Fruit fly (Drosophila melanogaster) whole organism, embryonic: ENCODE results near the gene CG43229.

ENCODE experiments used
- Adf1 ChIP-seq: fragments of 200-800 bp; sonication (Bioruptor generic); IDR thresholded peaks from 2 replicates; pipeline ENCODE4 v1.3.6; 2022; ENCODE audit warnings: missing biosample characterization, missing genetic modification characterization
- BtbVII ChIP-seq: fragments of 200-800 bp; sonication (Bioruptor generic); optimal IDR thresholded peaks from 3 replicates; lab custom pipeline; 2017; ENCODE audit warnings: missing biosample characterization, mild to moderate bottlenecking, missing genetic modification characterization
- CG1024 ChIP-seq: fragments of 200-800 bp; sonication (Bioruptor generic); IDR thresholded peaks from 2 replicates; pipeline ENCODE4 v1.3.6; 2022; ENCODE audit warnings: missing biosample characterization, missing genetic modification characterization
- CG11504 ChIP-seq: fragments of 200-800 bp; sonication (Bioruptor generic); optimal IDR thresholded peaks from 3 replicates; lab custom pipeline; 2019; ENCODE audit warnings: missing biosample characterization, mild to moderate bottlenecking, missing genetic modification characterization, moderate library complexity
- CG1233 ChIP-seq: fragments of 200-800 bp; sonication (Bioruptor generic); optimal IDR thresholded peaks from 4 replicates; lab custom pipeline; 2018; ENCODE audit warnings: missing biosample characterization, mild to moderate bottlenecking, missing genetic modification characterization
- CG13296 ChIP-seq: fragments of 200-800 bp; sonication (Bioruptor generic); optimal IDR thresholded peaks from 3 replicates; lab custom pipeline; 2018; ENCODE audit warnings: missing biosample characterization, mild to moderate bottlenecking, missing genetic modification characterization
- CG17359 ChIP-seq: fragments of 200-800 bp; sonication (Bioruptor generic); optimal IDR thresholded peaks from 3 replicates; lab custom pipeline; 2018; ENCODE audit warnings: missing biosample characterization, mild to moderate bottlenecking, missing genetic modification characterization, moderate library complexity
- CG18599 ChIP-seq: fragments of 200-800 bp; sonication (Bioruptor generic); optimal IDR thresholded peaks from 3 replicates; lab custom pipeline; 2017; ENCODE audit warnings: missing biosample characterization, missing genetic modification characterization, mild to moderate bottlenecking, moderate library complexity, missing genetic modification reagents
- CG2120 ChIP-seq: fragments of 200-800 bp; sonication (Bioruptor generic); optimal IDR thresholded peaks from 3 replicates; lab custom pipeline; 2016; ENCODE audit warnings: missing biosample characterization, missing genetic modification characterization
- CG2129 ChIP-seq: fragments of 200-800 bp; sonication (Bioruptor generic); IDR thresholded peaks from 2 replicates; pipeline ENCODE4 v1.3.6; 2022; ENCODE audit warnings: missing biosample characterization, missing genetic modification characterization; ENCODE audit not compliant: partially characterized antibody
- CG31441 ChIP-seq: fragments of 200-800 bp; sonication (Bioruptor generic); IDR thresholded peaks from 2 replicates; pipeline ENCODE4 v1.3.6; 2022; ENCODE audit warnings: missing biosample characterization, missing genetic modification characterization
- CG34376 ChIP-seq: fragments of 200-800 bp; sonication (Bioruptor generic); optimal IDR thresholded peaks from 2 replicates; lab custom pipeline; 2018; ENCODE audit warnings: missing biosample characterization, mild to moderate bottlenecking, missing genetic modification characterization
- CG3847 ChIP-seq: fragments of 200-800 bp; sonication (Bioruptor generic); IDR thresholded peaks from 2 replicates; pipeline ENCODE4 v1.3.6; 2022; ENCODE audit warnings: missing biosample characterization, missing genetic modification characterization
- CG3995 ChIP-seq: fragments of 200-800 bp; sonication (Bioruptor generic); optimal IDR thresholded peaks from 3 replicates; lab custom pipeline; 2016; ENCODE audit warnings: missing biosample characterization, missing genetic modification characterization
- CG4854 ChIP-seq: fragments of 200-800 bp; sonication (Bioruptor generic); optimal IDR thresholded peaks from 2 replicates; lab custom pipeline; 2016; ENCODE audit warnings: missing biosample characterization, missing genetic modification characterization, inconsistent platforms
- CG5180 ChIP-seq: fragments of 200-800 bp; sonication (Bioruptor generic); optimal IDR thresholded peaks from 3 replicates; lab custom pipeline; 2017; ENCODE audit warnings: missing biosample characterization, missing genetic modification characterization, mild to moderate bottlenecking, moderate library complexity, missing genetic modification reagents
- CG6175 ChIP-seq: fragments of 200-800 bp; sonication (Bioruptor generic); IDR thresholded peaks from 3 replicates; pipeline ENCODE4 v1.3.6; 2022; ENCODE audit warnings: missing biosample characterization, missing genetic modification characterization
- CG9797 ChIP-seq: fragments of 200-800 bp; sonication (Bioruptor generic); optimal IDR thresholded peaks from 3 replicates; lab custom pipeline; 2018; ENCODE audit warnings: missing biosample characterization, mild to moderate bottlenecking, missing genetic modification characterization
- Dip2 ChIP-seq: fragments of 200-800 bp; sonication (Bioruptor generic); IDR thresholded peaks from 2 replicates; pipeline ENCODE4 v1.3.6; 2022; ENCODE audit warnings: missing biosample characterization, missing genetic modification characterization
- Doc3 ChIP-seq: fragments of 200-800 bp; sonication (Bioruptor generic); IDR thresholded peaks from 3 replicates; pipeline ENCODE4 v1.3.6; 2022; ENCODE audit warnings: missing biosample characterization, missing genetic modification characterization; ENCODE audit not compliant: partially characterized antibody
- Elba2 ChIP-seq: fragments of 200-800 bp; sonication (Bioruptor generic); optimal IDR thresholded peaks from 3 replicates; lab custom pipeline; 2016; ENCODE audit warnings: missing biosample characterization, missing genetic modification characterization
- GATAe ChIP-seq: fragments of 200-800 bp; sonication (Bioruptor generic); conservative IDR thresholded peaks from 2 replicates; pipeline ENCODE4 v1.3.6; 2022; ENCODE audit warnings: missing biosample characterization, missing genetic modification characterization
- Hmr ChIP-seq: fragments of 200-800 bp; sonication (Bioruptor generic); optimal IDR thresholded peaks from 3 replicates; lab custom pipeline; 2017; ENCODE audit warnings: mild to moderate bottlenecking, missing biosample characterization, missing genetic modification reagents, missing genetic modification characterization
- Hr39 ChIP-seq: fragments of >200 bp; optimal IDR thresholded peaks from 2 replicates; lab custom pipeline; 2017
- MBD-R2 ChIP-seq: fragments of 200-800 bp; sonication (Bioruptor generic); IDR thresholded peaks from 2 replicates; pipeline ENCODE4 v1.3.6; 2022; ENCODE audit warnings: missing biosample characterization, missing genetic modification characterization
- Neu2 ChIP-seq: fragments of 200-800 bp; sonication (Bioruptor generic); optimal IDR thresholded peaks from 3 replicates; lab custom pipeline; 2016; ENCODE audit warnings: missing biosample characterization, missing genetic modification characterization, borderline replicate concordance
- Nf-YB ChIP-seq: fragments of 200-800 bp; sonication (Bioruptor generic); optimal IDR thresholded peaks from 3 replicates; lab custom pipeline; 2019; ENCODE audit warnings: missing biosample characterization, mild to moderate bottlenecking, missing genetic modification characterization, moderate library complexity
- PHDP ChIP-seq: fragments of 200-800 bp; sonication (Bioruptor generic); optimal IDR thresholded peaks from 3 replicates; lab custom pipeline; 2018; ENCODE audit warnings: missing biosample characterization, mild to moderate bottlenecking, missing genetic modification characterization, moderate library complexity
- Sox102F ChIP-seq: fragments of 200-800 bp; sonication (Bioruptor generic); optimal IDR thresholded peaks from 2 replicates; lab custom pipeline; 2018; ENCODE audit warnings: missing biosample characterization, mild to moderate bottlenecking, missing genetic modification characterization, moderate library complexity
- Ssrp ChIP-seq: fragments of 200-800 bp; sonication (Bioruptor generic); optimal IDR thresholded peaks from 2 replicates; lab custom pipeline; 2018; ENCODE audit warnings: missing biosample characterization, mild to moderate bottlenecking, missing genetic modification characterization, moderate library complexity
- al ChIP-seq: fragments of 200-800 bp; sonication (Bioruptor generic); IDR thresholded peaks from 2 replicates; pipeline ENCODE4 v1.3.6; 2022; ENCODE audit warnings: missing biosample characterization, missing genetic modification characterization
- ara ChIP-seq: fragments of 200-800 bp; sonication (Bioruptor generic); IDR thresholded peaks from 2 replicates; pipeline ENCODE4 v1.3.6; 2022; ENCODE audit warnings: missing biosample characterization, missing genetic modification characterization
- crol ChIP-seq: fragments of 200-800 bp; sonication (Bioruptor generic); IDR thresholded peaks from 2 replicates; pipeline ENCODE4 v1.3.6; 2022; ENCODE audit warnings: missing biosample characterization, missing genetic modification characterization
- exex ChIP-seq: fragments of 200-800 bp; sonication (Bioruptor generic); optimal IDR thresholded peaks from 4 replicates; lab custom pipeline; 2018; ENCODE audit warnings: missing biosample characterization, mild to moderate bottlenecking, missing genetic modification characterization, moderate library complexity
- fd102C ChIP-seq: fragments of 200-800 bp; sonication (Bioruptor generic); optimal IDR thresholded peaks from 2 replicates; lab custom pipeline; 2018; ENCODE audit warnings: missing biosample characterization, mild to moderate bottlenecking, missing genetic modification characterization, moderate library complexity
- gfzf ChIP-seq: fragments of 200-800 bp; sonication (Bioruptor generic); optimal IDR thresholded peaks from 2 replicates; lab custom pipeline; 2016; ENCODE audit warnings: missing biosample characterization, mild to moderate bottlenecking, missing genetic modification characterization, moderate library complexity
- hkb ChIP-seq, 2 experiments: fragments of 200-800 bp in 1 of 2; fragments of >200 bp in 1 of 2; sonication (Bioruptor generic) in 1 of 2; IDR thresholded peaks in 1 of 2; optimal IDR thresholded peaks in 1 of 2; 2 replicates each; pipeline versions ENCODE4 v1.3.6 to Lab custom; 2017 to 2022; ENCODE audit warnings: missing biosample characterization in 1 of 2, missing genetic modification characterization in 1 of 2
- ind ChIP-seq: fragments of 200-800 bp; sonication (Bioruptor generic); optimal IDR thresholded peaks from 3 replicates; lab custom pipeline; 2016; ENCODE audit warnings: missing biosample characterization, missing genetic modification characterization
- mirr ChIP-seq: fragments of 200-800 bp; sonication (Bioruptor generic); optimal IDR thresholded peaks from 3 replicates; lab custom pipeline; 2018; ENCODE audit warnings: missing biosample characterization, mild to moderate bottlenecking, missing genetic modification characterization
- nom ChIP-seq: fragments of 200-800 bp; sonication (Bioruptor generic); optimal IDR thresholded peaks from 2 replicates; lab custom pipeline; 2017; ENCODE audit warnings: missing biosample characterization, missing genetic modification characterization, mild to moderate bottlenecking, moderate library complexity, missing genetic modification reagents
- pfk ChIP-seq: fragments of 200-800 bp; sonication (Bioruptor generic); optimal IDR thresholded peaks from 2 replicates; lab custom pipeline; 2018; ENCODE audit warnings: missing biosample characterization, mild to moderate bottlenecking, missing genetic modification characterization, moderate library complexity
- ranshi ChIP-seq: fragments of 200-800 bp; sonication (Bioruptor generic); IDR thresholded peaks from 2 replicates; pipeline ENCODE4 v1.3.6; 2022; ENCODE audit warnings: missing biosample characterization, missing genetic modification characterization
- sc ChIP-seq, 3 experiments: fragments of >200 bp in 2 of 3; fragments of 200-800 bp in 1 of 3; sonication (Bioruptor generic) in 1 of 3; optimal IDR thresholded peaks; 2 replicates in 2 of 3; 3 replicates in 1 of 3; lab custom pipeline; 2017; ENCODE audit warnings: mild to moderate bottlenecking in 1 of 3, missing biosample characterization in 1 of 3, missing genetic modification characterization in 1 of 3, missing genetic modification reagents in 1 of 3
- scrt ChIP-seq: fragments of 200-800 bp; sonication (Bioruptor generic); optimal IDR thresholded peaks from 2 replicates; lab custom pipeline; 2018; ENCODE audit warnings: missing biosample characterization, mild to moderate bottlenecking, missing genetic modification characterization, moderate library complexity
- tin ChIP-seq: fragments of 200-800 bp; sonication (Bioruptor generic); optimal IDR thresholded peaks from 3 replicates; lab custom pipeline; 2016; ENCODE audit warnings: missing biosample characterization, missing genetic modification characterization
- wdn ChIP-seq: fragments of 200-800 bp; sonication (Bioruptor generic); IDR thresholded peaks from 2 replicates; pipeline ENCODE4 v1.3.6; 2022; ENCODE audit warnings: missing biosample characterization, missing genetic modification characterization

CG43229 gene

dm6 chrX:18094130-18094529, 44.2 kb upstream of the CG43229 start:
- peak; percentile 13 for TF ChIP-seq nom
- TF ChIP-seq exex (tag; lab: Kevin White, UChicago), result peak; percentile 65
- no peak for TF ChIP-seq CG6175
- TF ChIP-seq CG34376 (GFP tag; lab: Kevin White, UChicago), result peak; percentile 36
- peak; percentile 72 for TF ChIP-seq mirr (GFP tag; lab: Kevin White, UChicago)
- TF ChIP-seq GATAe (GFP tag; lab: Robert Waterston, UW), result peak; percentile 22; the same call in 1 of the 2 replicates
- no peak for TF ChIP-seq CG4854 (GFP tag; lab: Kevin White, UChicago)
- TF ChIP-seq CG3995 (GFP tag; lab: Kevin White, UChicago), result peak; percentile 80
- no peak for TF ChIP-seq BtbVII (GFP tag; lab: Kevin White, UChicago)

DNA sequence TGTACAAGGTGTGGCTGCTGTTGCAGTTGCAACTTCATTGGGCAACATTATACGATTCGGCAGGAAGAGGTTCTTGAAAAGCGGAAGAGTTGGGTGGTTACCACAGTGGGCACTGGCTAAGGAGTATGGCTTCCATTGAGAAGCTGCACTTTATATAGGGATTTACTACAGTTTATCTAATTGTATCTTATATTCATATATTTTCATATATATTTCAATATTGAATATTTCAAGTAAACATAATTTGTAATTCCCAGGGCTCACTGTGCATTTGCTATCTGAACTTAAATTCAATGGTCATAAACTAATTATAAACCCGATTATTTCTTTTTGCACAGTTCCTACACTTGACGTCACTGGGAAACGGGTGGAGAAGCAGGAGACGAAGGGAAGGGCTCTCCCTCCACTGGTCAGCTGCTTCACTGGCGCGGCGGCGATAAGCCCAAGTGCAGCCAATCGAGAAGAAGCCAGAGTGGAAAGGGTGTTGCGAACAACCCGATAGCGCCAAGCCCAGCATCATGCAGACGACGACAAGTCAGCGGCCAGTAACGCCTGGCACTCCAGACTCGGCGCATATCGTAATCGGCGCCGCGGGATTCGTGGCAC, 43.5 kb upstream of the CG43229 start:
- TF ChIP-seq ind, result peak; percentile 39
- peak; percentile 16 for TF ChIP-seq BtbVII (GFP tag; lab: Kevin White, UChicago)
- TF ChIP-seq CG11504 (tag; lab: Kevin White, UChicago), result peak; percentile 61
- no peak for TF ChIP-seq Neu2
- TF ChIP-seq scrt (GFP tag; lab: Kevin White, UChicago), result peak; percentile 2
- TF ChIP-seq al (GFP tag; lab: Robert Waterston, UW), result peak; percentile 47
- peak; percentile 72 for TF ChIP-seq CG18599 (GFP tag; lab: Kevin White, UChicago)
- TF ChIP-seq CG1233, result peak; percentile 17
- TF ChIP-seq tin (GFP tag; lab: Kevin White, UChicago), result no peak
- TF ChIP-seq gfzf (GFP tag; lab: Kevin White, UChicago), result no peak
- peak; percentile 51 for TF ChIP-seq CG3847 (GFP tag; lab: Robert Waterston, UW)
- peak; percentile 58 for TF ChIP-seq crol
- TF ChIP-seq Elba2 (GFP tag; lab: Kevin White, UChicago), result no peak
- no peak for TF ChIP-seq sc (optimal IDR thresholded peaks at IDR 0.05; lab: Kevin White, UChicago)
- no peak for TF ChIP-seq sc (GFP tag; optimal IDR thresholded peaks at IDR 0.05; lab: Kevin White, UChicago)
- TF ChIP-seq Hr39, result no peak
- peak; percentile 64 for TF ChIP-seq wdn (GFP tag; lab: Robert Waterston, UW)
- no peak for TF ChIP-seq Nf-YB (GFP tag; lab: Kevin White, UChicago)
- 0 out of 2 replicates have a peak, but pooled peaks have one; percentile 25 for TF ChIP-seq CG31441 (GFP tag; lab: Robert Waterston, UW)
- TF ChIP-seq CG1024, result 0 out of 2 replicates have a peak, but pooled peaks have one; percentile 6
- TF ChIP-seq fd102C (GFP tag; lab: Kevin White, UChicago), result no peak
- TF ChIP-seq Dip2 (GFP tag; lab: Robert Waterston, UW), result no peak
- peak; percentile 45; the same call in 1 of the 2 replicates for TF ChIP-seq MBD-R2 (GFP tag; lab: Robert Waterston, UW)
- TF ChIP-seq Doc3 (GFP tag; lab: Robert Waterston, UW), result no peak
- peak; percentile 10 for TF ChIP-seq CG13296 (GFP tag; lab: Kevin White, UChicago)
- peak; percentile 40; the same call in 1 of the 2 replicates for TF ChIP-seq ranshi (GFP tag; lab: Robert Waterston, UW)
- no peak for TF ChIP-seq CG9797 (GFP tag; lab: Kevin White, UChicago)
- TF ChIP-seq CG5180 (GFP tag; lab: Kevin White, UChicago), result no peak
- peak; percentile 15 for TF ChIP-seq Ssrp (tag; lab: Kevin White, UChicago)
- peak; percentile 53 for TF ChIP-seq PHDP (tag; lab: Kevin White, UChicago)
- TF ChIP-seq CG2129 (GFP tag; lab: Robert Waterston, UW), result no peak
- no peak for TF ChIP-seq hkb (optimal IDR thresholded peaks at IDR 0.05; lab: Kevin White, UChicago)
- TF ChIP-seq hkb (GFP tag; IDR thresholded peaks at IDR 0.05; lab: Robert Waterston, UW), result peak; percentile 43; the same call in 1 of the 2 replicates
- TF ChIP-seq Sox102F (GFP tag; lab: Kevin White, UChicago), result peak; percentile 46
- TF ChIP-seq ara (GFP tag; lab: Robert Waterston, UW), result no peak
- no peak; the same call in 1 of the 2 replicates for TF ChIP-seq Adf1 (GFP tag; lab: Robert Waterston, UW)
- no peak for TF ChIP-seq pfk (GFP tag; lab: Kevin White, UChicago)
- peak; percentile 57 for TF ChIP-seq CG2120
- peak; percentile 68 for TF ChIP-seq Hmr (GFP tag; lab: Kevin White, UChicago)
- peak; percentile 54 for TF ChIP-seq CG17359 (tag; lab: Kevin White, UChicago)
